Worm (Caenorhabditis elegans): ENCODE measurements around the gene C10B5.3.

The C10B5.3 gene

ce11 chrV:8631277-8631765 lies 43.3 kb upstream of the C10B5.3 start, which contains the start of gene atg-18 (continued):
- TF ChIP-seq mxl-3 (GFP tag; optimal IDR thresholded peaks at IDR 0.05) (peak; percentile 70), nhr-28 (tag; optimal IDR thresholded peaks at IDR 0.05) (peak; percentile 65), nhr-48 (tag; optimal IDR thresholded peaks at IDR 0.05) (peak; percentile 81), zfp-3 (GFP tag; conservative IDR thresholded peaks at IDR 0.05) (no peak), zfp-2 (tag; optimal IDR thresholded peaks at IDR 0.05) (no peak), F37D6.2 (tag; optimal IDR thresholded peaks at IDR 0.05) (no peak), nhr-6 (tag; optimal IDR thresholded peaks at IDR 0.05) (peak; percentile 67), nhr-11 (tag; optimal IDR thresholded peaks at IDR 0.05) (peak; percentile 67), hlh-30 (tag; optimal IDR thresholded peaks at IDR 0.05; ENCODE audit: insufficient read depth) (peak; percentile 98), unc-130 (GFP tag; optimal IDR thresholded peaks at IDR 0.05) (no peak)

DNA sequence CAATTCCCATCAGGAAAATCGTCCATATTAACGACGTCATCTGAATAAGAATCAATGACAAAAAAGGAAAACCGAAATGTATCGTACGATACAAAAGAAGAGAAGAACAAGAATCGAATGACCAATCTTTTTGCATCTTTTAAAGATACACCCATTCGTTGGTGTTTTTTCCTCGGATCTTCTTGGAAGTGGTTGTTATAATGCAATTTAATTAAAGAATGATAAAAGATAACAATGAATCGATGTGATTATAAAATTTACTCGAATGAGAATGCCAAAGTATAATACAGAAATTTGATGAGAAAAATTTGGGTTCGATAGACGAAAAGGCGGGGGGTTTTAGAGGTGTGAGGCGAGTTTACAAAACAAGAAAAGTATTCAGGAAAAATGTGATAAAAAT lies 41.0 kb upstream of the C10B5.3 start, which contains the start of gene F41E6.12:
Gene F41E6.12 (minus strand): TSS at position 101 of the 400 bp plus-strand sequence.
- TF ChIP-seq aha-1 (tag) (peak; percentile 88), R02D3.7 (tag; optimal IDR thresholded peaks at IDR 0.05) (no peak), dmd-6 (GFP tag; IDR thresholded peaks at IDR 0.05) (no peak), T26A8.4 (GFP tag; IDR thresholded peaks at IDR 0.05) (no peak), lsy-2 (tag; optimal IDR thresholded peaks at IDR 0.05) (peak in 1 of 2 experiments; percentile 12), Y48G9A.11 (GFP tag; IDR thresholded peaks at IDR 0.05) (no peak), nhr-25 (tag; optimal IDR thresholded peaks at IDR 0.05; ENCODE audit: borderline replicate concordance, insufficient read depth) (no peak), daf-19 (GFP tag; conservative IDR thresholded peaks at IDR 0.05) (no peak), mxl-2 (GFP tag; conservative IDR thresholded peaks at IDR 0.05) (no peak), duxl-1 (tag; optimal IDR thresholded peaks at IDR 0.05; ENCODE audit: poor library complexity) (peak; percentile 15), ama-1 (optimal IDR thresholded peaks at IDR 0.05) (peak; percentile 36)

DNA sequence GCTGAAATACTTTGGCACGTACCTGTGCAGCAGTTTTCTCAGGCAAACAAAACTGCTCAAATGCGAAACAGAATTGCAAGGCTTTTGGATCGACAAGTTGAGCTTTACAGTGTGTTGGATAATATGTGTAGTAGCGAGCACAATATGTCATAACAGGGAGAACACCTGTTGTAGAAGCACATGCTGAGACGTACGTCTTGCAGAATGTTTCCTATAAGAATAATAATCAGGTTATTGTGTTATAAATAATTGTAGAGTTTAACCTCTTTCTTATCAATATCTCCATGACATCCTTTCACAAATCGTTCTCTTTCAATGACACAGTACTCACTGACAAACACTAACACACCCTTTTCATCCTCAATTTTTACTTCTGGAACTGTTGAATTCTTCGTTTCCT lies 39.6 kb upstream of the C10B5.3 start:
- TF ChIP-seq unc-62 (GFP tag; optimal IDR thresholded peaks at IDR 0.05 in 1 of 2) (peak in 1 of 2 experiments; percentile 93), unc-62 (tag; optimal IDR thresholded peaks at IDR 0.05) (no peak), nhr-42 (GFP tag; IDR thresholded peaks at IDR 0.05) (no peak)

- TF ChIP-seq unc-62 (GFP tag; optimal IDR thresholded peaks at IDR 0.05 in 1 of 2) (peak in 1 of 2 experiments; percentile 50), unc-62 (tag; optimal IDR thresholded peaks at IDR 0.05) (no peak), ceh-20 (GFP tag; IDR thresholded peaks at IDR 0.05) (peak; percentile 61; the same call in 1 of the 2 replicates), hlh-30 (tag; optimal IDR thresholded peaks at IDR 0.05; ENCODE audit: insufficient read depth) (no peak)
Observed at ce11 chrV:8626406-8626805, 38.4 kb upstream of the C10B5.3 start.

- TF ChIP-seq hlh-30 (tag; optimal IDR thresholded peaks at IDR 0.05; ENCODE audit: insufficient read depth) (peak; percentile 15), zfp-2 (tag; optimal IDR thresholded peaks at IDR 0.05) (no peak)
Observed at ce11 chrV:8623754-8624153, 35.8 kb upstream of the C10B5.3 start, which contains the start of gene F41E6.17. Gene F41E6.17 (plus strand): TSS chrV:8624101.

- TF ChIP-seq zfp-2 (tag; optimal IDR thresholded peaks at IDR 0.05) (no peak), snpc-1.2 (GFP tag; IDR thresholded peaks at IDR 0.05) (no peak), Y48G9A.11 (GFP tag; IDR thresholded peaks at IDR 0.05) (no peak), egl-27 (tag; optimal IDR thresholded peaks at IDR 0.05) (no peak), ztf-7 (tag; optimal IDR thresholded peaks at IDR 0.05) (no peak), nhr-11 (tag; optimal IDR thresholded peaks at IDR 0.05) (no peak), cey-2 (tag; optimal IDR thresholded peaks at IDR 0.05; ENCODE audit: borderline replicate concordance, insufficient read depth) (no peak), lin-39 (tag; optimal IDR thresholded peaks at IDR 0.05) (no peak), hlh-11 (tag; optimal IDR thresholded peaks at IDR 0.05) (no peak), mxl-2 (GFP tag; conservative IDR thresholded peaks at IDR 0.05) (no peak), Y5F2A.4 (GFP tag; optimal IDR thresholded peaks at IDR 0.05) (no peak), php-3 (GFP tag; IDR thresholded peaks at IDR 0.05) (no peak), lin-38 (GFP tag; IDR thresholded peaks at IDR 0.05) (no peak), ceh-44 (GFP tag; IDR thresholded peaks at IDR 0.05) (no peak)
Observed at ce11 chrV:8622314-8622713, 34.3 kb upstream of the C10B5.3 start, which contains the start of gene F41E6.1. Gene F41E6.1 (plus strand): TSS chrV:8622614.

Measured in whole organism, L4 larva.